Fruit fly (Drosophila melanogaster): ENCODE data around the gene CG14331.

Gene CG14331

DNA sequence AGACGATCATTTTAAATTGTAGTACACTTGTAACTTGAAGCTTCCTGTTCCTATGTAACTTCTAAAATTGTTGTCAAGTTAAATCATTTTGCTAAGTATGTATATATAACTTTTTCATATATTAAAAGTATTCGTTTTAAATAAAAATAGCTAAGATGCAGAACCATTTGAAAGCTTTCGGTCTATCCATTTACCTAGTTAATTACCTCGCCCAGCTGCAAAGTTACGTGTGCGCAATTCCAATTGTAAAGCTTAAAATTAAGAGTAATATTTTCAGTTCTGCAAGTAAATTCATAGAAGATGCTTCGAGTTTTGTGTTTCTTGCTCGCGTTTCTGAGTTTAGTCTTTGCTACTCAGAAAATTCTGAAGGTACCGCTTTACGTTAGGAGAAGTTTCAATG lies 31.2 kb downstream of the CG14331 start, which contains the start of gene CG5860:
TSS of gene CG5860 (plus strand) at position 301 of the 400 bp plus-strand sequence.
- TF ChIP-seq CG4318 (GFP tag; optimal IDR thresholded peaks at IDR 0.05): no peak
- no peak for TF ChIP-seq ss (GFP tag; optimal IDR thresholded peaks at IDR 0.05)
- no peak for TF ChIP-seq CG6792 (GFP tag; optimal IDR thresholded peaks at IDR 0.05)
- no peak for TF ChIP-seq CG10669 (GFP tag; optimal IDR thresholded peaks at IDR 0.05)
- TF ChIP-seq CG1621 (tag; optimal IDR thresholded peaks at IDR 0.05): no peak
- TF ChIP-seq pdm3 (GFP tag; optimal IDR thresholded peaks at IDR 0.05): no peak
- no peak for TF ChIP-seq CG16779 (tag; optimal IDR thresholded peaks at IDR 0.05)
- no peak for TF ChIP-seq Sox15 (GFP tag; optimal IDR thresholded peaks at IDR 0.05)
- no peak for TF ChIP-seq CG6854 (GFP tag; optimal IDR thresholded peaks at IDR 0.05)
- TF ChIP-seq CG9139 (GFP tag; optimal IDR thresholded peaks at IDR 0.05): no peak
- TF ChIP-seq CG31627 (GFP tag; optimal IDR thresholded peaks at IDR 0.05): no peak
- no peak for TF ChIP-seq Smox (GFP tag; optimal IDR thresholded peaks at IDR 0.05)
- no peak for TF ChIP-seq dac (GFP tag; optimal IDR thresholded peaks at IDR 0.05)
- no peak for TF ChIP-seq Hr4 (GFP tag; optimal IDR thresholded peaks at IDR 0.05)
- TF ChIP-seq esn (GFP tag; optimal IDR thresholded peaks at IDR 0.05): no peak
- no peak for TF ChIP-seq svp (GFP tag)
- TF ChIP-seq Sox102F (GFP tag; optimal IDR thresholded peaks at IDR 0.05): no peak
- TF ChIP-seq achi (GFP tag; optimal IDR thresholded peaks at IDR 0.05): no peak
- TF ChIP-seq Sox14 (GFP tag; optimal IDR thresholded peaks at IDR 0.05): no peak

DNA sequence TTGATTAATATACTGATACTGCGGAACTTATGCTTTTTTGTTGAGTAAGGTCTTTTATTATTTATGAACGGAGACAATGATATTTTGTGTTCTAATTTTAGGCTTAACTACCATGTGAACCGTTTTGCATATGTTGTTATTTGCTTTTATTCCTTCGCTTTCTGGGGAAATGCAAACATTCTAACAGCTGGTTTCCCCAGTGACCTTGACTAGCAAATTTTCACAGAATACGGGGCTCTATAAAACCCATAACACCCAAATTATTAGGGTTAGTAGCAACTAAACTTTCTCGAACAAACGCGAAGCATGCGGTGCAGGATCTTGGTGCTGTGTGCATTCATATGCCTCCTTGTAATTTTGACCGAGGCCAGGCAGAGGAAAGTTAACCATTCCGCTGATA lies 33.0 kb downstream of the CG14331 start, which contains the start of gene CG17283:
TSS of gene CG17283 (plus strand) at position 301 of the 400 bp plus-strand sequence.
- no peak for TF ChIP-seq CG7368 (GFP tag; optimal IDR thresholded peaks at IDR 0.05)
- TF ChIP-seq CG8319 (GFP tag; optimal IDR thresholded peaks at IDR 0.05): no peak
- TF ChIP-seq achi (GFP tag; optimal IDR thresholded peaks at IDR 0.05): no peak
- no peak for TF ChIP-seq Smox (GFP tag; optimal IDR thresholded peaks at IDR 0.05)
- no peak for TF ChIP-seq CG6854 (GFP tag; optimal IDR thresholded peaks at IDR 0.05)
- TF ChIP-seq fd85E (GFP tag; optimal IDR thresholded peaks at IDR 0.05): no peak
- TF ChIP-seq Eip93F (GFP tag; optimal IDR thresholded peaks at IDR 0.05): no peak
- TF ChIP-seq CG3919 (GFP tag; optimal IDR thresholded peaks at IDR 0.05): no peak
- no peak for TF ChIP-seq Sox102F (GFP tag; optimal IDR thresholded peaks at IDR 0.05)
- no peak for TF ChIP-seq Met (GFP tag; optimal IDR thresholded peaks at IDR 0.05)
- TF ChIP-seq CG8119 (GFP tag; IDR thresholded peaks at IDR 0.05): no peak
- no peak for TF ChIP-seq CG10669 (GFP tag; optimal IDR thresholded peaks at IDR 0.05)
- no peak for TF ChIP-seq CG10631 (GFP tag; optimal IDR thresholded peaks at IDR 0.05)
- TF ChIP-seq vri (GFP tag; optimal IDR thresholded peaks at IDR 0.05): no peak

DNA sequence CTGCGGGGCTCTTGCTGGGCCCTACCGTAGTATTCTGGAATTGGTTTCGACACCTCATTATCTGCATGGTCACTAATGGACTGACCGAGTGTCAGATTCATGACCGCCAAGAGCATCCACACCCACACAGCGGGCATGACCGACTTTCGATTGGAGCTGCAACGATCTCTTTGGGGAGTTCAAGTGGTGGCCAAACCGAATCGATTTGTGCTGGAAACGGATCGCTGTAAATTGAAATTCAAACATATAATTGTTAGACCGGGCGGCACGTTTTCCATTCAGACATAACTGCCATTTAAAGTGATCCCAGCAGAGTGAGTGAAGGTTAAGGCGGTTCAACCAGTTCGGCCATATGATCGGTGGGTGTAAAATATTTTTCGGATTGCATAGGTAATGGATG lies 34.1 kb downstream of the CG14331 start, which contains the start of the genes CG42824 and CG42798:
TSS of gene CG42824 (minus strand) at position 101 of the 400 bp plus-strand sequence.
TSS of gene CG42798 (plus strand) at position 268 of the 400 bp plus-strand sequence.
- TF ChIP-seq salr (GFP tag; optimal IDR thresholded peaks at IDR 0.05): no peak
- TF ChIP-seq Eip75B (GFP tag; optimal IDR thresholded peaks at IDR 0.05): no peak
- no peak for TF ChIP-seq CG3032 (tag; optimal IDR thresholded peaks at IDR 0.05)
- TF ChIP-seq Hr39 (GFP tag; optimal IDR thresholded peaks at IDR 0.05): no peak
- no peak for TF ChIP-seq Gug (GFP tag; IDR thresholded peaks at IDR 0.05)
- no peak for TF ChIP-seq Smox (GFP tag; optimal IDR thresholded peaks at IDR 0.05)
- no peak for TF ChIP-seq fd59A (GFP tag; optimal IDR thresholded peaks at IDR 0.05)
- no peak for TF ChIP-seq CG10669 (GFP tag; optimal IDR thresholded peaks at IDR 0.05)
- no peak for TF ChIP-seq CG11294 (GFP tag; IDR thresholded peaks at IDR 0.05)
- no peak for TF ChIP-seq svp (GFP tag)

DNA sequence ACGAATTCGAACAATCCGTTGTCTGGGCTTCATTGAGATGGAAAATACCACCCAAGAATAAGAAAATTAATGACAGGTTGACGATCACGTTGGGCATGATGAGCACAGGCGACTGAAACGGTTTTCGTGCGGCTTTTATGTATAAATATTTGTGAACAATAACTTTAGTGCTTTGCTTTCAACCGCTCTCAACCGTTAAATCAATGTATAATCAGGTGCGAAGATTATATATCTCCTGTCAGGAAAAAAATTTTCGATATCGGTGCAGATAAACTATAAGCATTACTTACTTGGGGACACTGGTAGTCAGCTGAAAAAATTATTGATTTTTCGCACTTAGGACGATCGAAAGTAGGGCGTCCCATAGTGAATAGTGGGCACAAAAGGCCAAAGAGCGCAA lies 35.5 kb downstream of the CG14331 start, which contains the start of gene CG42823:
TSS of gene CG42823 (minus strand) at position 101 of the 400 bp plus-strand sequence.
- TF ChIP-seq CG6854 (GFP tag; optimal IDR thresholded peaks at IDR 0.05) (no peak), CG7368 (GFP tag; optimal IDR thresholded peaks at IDR 0.05) (no peak)
